Fruit fly (Drosophila melanogaster): ENCODE results near the gene CG42233.
A peak's percentile ranks its signal among the peaks of the same experiment; 100 is the strongest.

CG42233 gene

DNA sequence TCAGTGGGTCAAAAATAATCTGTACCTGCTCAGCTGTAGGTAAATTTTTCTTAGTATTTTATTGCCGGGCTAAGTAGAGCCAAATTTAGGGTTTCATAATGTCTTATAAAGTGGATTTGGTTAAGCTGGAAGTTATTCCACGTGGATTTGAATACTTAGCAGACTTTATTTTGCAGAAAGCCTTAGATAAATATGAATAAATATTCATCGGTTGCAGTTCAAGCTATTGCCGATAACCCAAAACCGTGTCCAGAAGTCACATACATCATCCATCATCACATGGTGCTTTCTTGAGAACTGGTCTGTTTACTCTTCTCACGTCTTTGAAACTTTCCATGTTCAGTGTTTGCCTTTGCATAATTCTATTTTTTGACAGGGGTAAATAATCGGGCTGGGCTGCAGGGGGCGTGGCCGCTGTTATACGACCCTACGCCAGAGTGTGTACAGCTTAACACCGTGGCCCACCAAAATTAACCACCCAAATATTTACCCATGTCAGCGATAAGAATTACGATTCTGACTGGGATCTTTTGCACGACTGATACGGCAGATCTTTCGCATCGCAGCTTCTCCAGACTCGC is 46.4 kb downstream of the CG42233 start, which contains the start of gene CG2187 (continued):
- peak; percentile 39 for TF ChIP-seq CG6813 (GFP tag; optimal IDR thresholded peaks at IDR 0.05)
- no peak for TF ChIP-seq Taf1 (GFP tag; IDR thresholded peaks at IDR 0.05)
- peak; percentile 25 for TF ChIP-seq CG10431 (GFP tag; optimal IDR thresholded peaks at IDR 0.05)
- peak; percentile 17 for TF ChIP-seq Hmr (GFP tag; optimal IDR thresholded peaks at IDR 0.05)
- peak; percentile 6 for TF ChIP-seq CG8924 (tag; optimal IDR thresholded peaks at IDR 0.05)
- TF ChIP-seq HLH54F (GFP tag; optimal IDR thresholded peaks at IDR 0.05), result no peak
- TF ChIP-seq CG4707 (GFP tag; optimal IDR thresholded peaks at IDR 0.05), result peak; percentile 3
- peak; percentile 16 for TF ChIP-seq caup (GFP tag; optimal IDR thresholded peaks at IDR 0.05; ENCODE audit: severe bottlenecking)
- no peak for TF ChIP-seq ash1 (GFP tag; optimal IDR thresholded peaks at IDR 0.05)
- TF ChIP-seq nom (GFP tag; optimal IDR thresholded peaks at IDR 0.05), result no peak
- TF ChIP-seq Fer3 (tag; optimal IDR thresholded peaks at IDR 0.05), result peak; percentile 17
- no peak for TF ChIP-seq gcm (GFP tag; optimal IDR thresholded peaks at IDR 0.05)
- TF ChIP-seq CG15514 (GFP tag; optimal IDR thresholded peaks at IDR 0.05), result peak; percentile 5
- TF ChIP-seq so (GFP tag; IDR thresholded peaks at IDR 0.05), result 0 out of 3 replicates have a peak, but pooled peaks have one; percentile 15
- no peak for TF ChIP-seq cad (GFP tag; optimal IDR thresholded peaks at IDR 0.05)
- TF ChIP-seq CG13296 (GFP tag; optimal IDR thresholded peaks at IDR 0.05), result peak; percentile 5
- TF ChIP-seq ci (GFP tag; IDR thresholded peaks at IDR 0.05), result peak; percentile 60
- peak; percentile 45 for TF ChIP-seq CG18599 (GFP tag; optimal IDR thresholded peaks at IDR 0.05)
- peak; percentile 9 for TF ChIP-seq CG12219 (GFP tag; optimal IDR thresholded peaks at IDR 0.05)
- TF ChIP-seq CG12104 (GFP tag; optimal IDR thresholded peaks at IDR 0.05), result peak; percentile 12
- peak; percentile 61 for TF ChIP-seq ATbp (GFP tag; optimal IDR thresholded peaks at IDR 0.05)
- TF ChIP-seq sr (GFP tag; IDR thresholded peaks at IDR 0.05), result no peak
- peak; percentile 7 for TF ChIP-seq CG17385 (GFP tag; optimal IDR thresholded peaks at IDR 0.05)
- no peak for TF ChIP-seq slbo (GFP tag; IDR thresholded peaks at IDR 0.05)
- no peak for TF ChIP-seq Myb (GFP tag; optimal IDR thresholded peaks at IDR 0.05)
- TF ChIP-seq Ssrp (tag; optimal IDR thresholded peaks at IDR 0.05), result no peak
- no peak for TF ChIP-seq BEAF-32 (GFP tag; optimal IDR thresholded peaks at IDR 0.05)
- no peak for TF ChIP-seq Gug (GFP tag; IDR thresholded peaks at IDR 0.05)
- peak; percentile 14 for TF ChIP-seq odd (GFP tag; optimal IDR thresholded peaks at IDR 0.05)
- no peak for TF ChIP-seq nerfin-2 (GFP tag; IDR thresholded peaks at IDR 0.05; ENCODE audit: partially characterized antibody)
- TF ChIP-seq Xrp1 (GFP tag; IDR thresholded peaks at IDR 0.05), result 0 out of 2 replicates have a peak, but pooled peaks have one; percentile 30
- no peak for TF ChIP-seq Nf-YB (GFP tag; optimal IDR thresholded peaks at IDR 0.05)
- TF ChIP-seq CG4424 (GFP tag; optimal IDR thresholded peaks at IDR 0.05), result no peak
- TF ChIP-seq fd64A (GFP tag; optimal IDR thresholded peaks at IDR 0.05), result peak; percentile 46
- peak; percentile 18; the same call in 1 of the 3 replicates for TF ChIP-seq Dbx (GFP tag; IDR thresholded peaks at IDR 0.05)
- TF ChIP-seq Ets97D (GFP tag; optimal IDR thresholded peaks at IDR 0.05), result no peak
- TF ChIP-seq CG14667 (GFP tag; IDR thresholded peaks at IDR 0.05), result no peak
- peak; percentile 20; the same call in 1 of the 2 replicates for TF ChIP-seq onecut (GFP tag; IDR thresholded peaks at IDR 0.05)
- peak; percentile 32 for TF ChIP-seq sug (tag; optimal IDR thresholded peaks at IDR 0.05)
- TF ChIP-seq CG14710 (tag; optimal IDR thresholded peaks at IDR 0.05), result peak; percentile 0
- no peak for TF ChIP-seq corto (GFP tag; optimal IDR thresholded peaks at IDR 0.05)
- TF ChIP-seq CG6765 (GFP tag; optimal IDR thresholded peaks at IDR 0.05), result peak; percentile 22
- TF ChIP-seq Med (GFP tag), result peak; percentile 75
- peak; percentile 18 for TF ChIP-seq CG7987 (GFP tag; optimal IDR thresholded peaks at IDR 0.05)
- no peak for TF ChIP-seq toy (GFP tag; IDR thresholded peaks at IDR 0.05)
- TF ChIP-seq CG3407 (GFP tag; optimal IDR thresholded peaks at IDR 0.05), result peak; percentile 0
- TF ChIP-seq bsh (GFP tag; optimal IDR thresholded peaks at IDR 0.05), result peak in 1 of 2 experiments; percentile 29
- peak; percentile 22; the same call in 1 of the 2 replicates for TF ChIP-seq HLH3B (GFP tag; IDR thresholded peaks at IDR 0.05)
- peak in 1 of 2 experiments; percentile 35 for TF ChIP-seq Pdp1 (GFP tag; optimal IDR thresholded peaks at IDR 0.05)

Measured in whole organism, embryonic.